Worm (Caenorhabditis elegans): ENCODE data around the gene C23F12.9.

DNA sequence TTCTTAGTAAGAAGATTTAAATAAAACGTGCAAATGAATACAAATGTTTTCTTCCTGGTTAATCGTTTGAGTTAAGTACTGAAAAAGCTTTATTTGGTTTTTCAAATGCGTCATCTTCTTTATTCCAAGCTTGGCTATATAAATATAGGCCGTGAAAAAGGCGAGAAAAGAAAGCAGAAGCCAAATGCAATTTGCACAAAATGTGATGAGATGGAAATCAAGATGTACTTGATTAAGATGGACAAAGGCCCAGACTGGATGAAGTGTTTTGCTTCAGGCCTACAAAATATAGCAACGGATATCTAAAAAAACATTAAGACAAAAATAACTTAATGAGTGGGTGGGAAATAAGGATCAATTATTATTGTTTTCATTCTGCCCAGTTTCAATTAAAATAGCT is 21.6 kb upstream of the C23F12.9 start:
- TF ChIP-seq nhr-28 (tag; optimal IDR thresholded peaks at IDR 0.05) = no peak
- no peak for TF ChIP-seq lin-39 (tag; optimal IDR thresholded peaks at IDR 0.05)
- no peak for TF ChIP-seq R02D3.7 (tag; optimal IDR thresholded peaks at IDR 0.05)
- TF ChIP-seq ama-1 (optimal IDR thresholded peaks at IDR 0.05) = no peak
- no peak for TF ChIP-seq ceh-16 (tag; optimal IDR thresholded peaks at IDR 0.05)

All from whole organism, L3 larva.